Worm (Caenorhabditis elegans) whole organism, L2 larva: Measurements from ENCODE around the gene ccdc-149.

ENCODE experiments used
- C34F6.9 ChIP-seq: fragments of 150-350 bp; optimal IDR thresholded peaks from 2 replicates; lab custom pipeline; 2014; ENCODE audit warnings: missing biosample characterization, missing genetic modification characterization
- F13H6.1 ChIP-seq: sonication (generic microtip); optimal IDR thresholded peaks from 2 replicates; lab custom pipeline; 2016; ENCODE audit warnings: missing genetic modification characterization, missing compliant biosample characterization
- Y55F3AM.14 ChIP-seq: fragments of 200-800 bp; sonication (Bioruptor generic); optimal IDR thresholded peaks from 2 replicates; lab custom pipeline; 2018; ENCODE audit warnings: mild to moderate bottlenecking, missing genetic modification characterization, missing compliant biosample characterization
- ZK546.5 ChIP-seq: sonication (generic microtip); optimal IDR thresholded peaks from 2 replicates; lab custom pipeline; 2017; ENCODE audit warnings: missing biosample characterization, missing genetic modification characterization
- alr-1 ChIP-seq: fragments of 150-350 bp; optimal IDR thresholded peaks from 2 replicates; lab custom pipeline; 2014; ENCODE audit warnings: missing biosample characterization, missing genetic modification characterization
- aly-2 ChIP-seq: fragments of 150-350 bp; optimal IDR thresholded peaks from 2 replicates; lab custom pipeline; 2014; ENCODE audit warnings: missing biosample characterization, missing genetic modification characterization
- ama-1 ChIP-seq: fragments of 150-350 bp; optimal IDR thresholded peaks from 2 replicates; lab custom pipeline; 2018; ENCODE audit warnings: inconsistent platforms
- blmp-1 ChIP-seq: sonication (generic microtip); optimal IDR thresholded peaks from 2 replicates; lab custom pipeline; 2017; ENCODE audit warnings: missing genetic modification characterization, mild to moderate bottlenecking, missing compliant biosample characterization, antibody characterized with exemption, moderate library complexity; ENCODE audit not compliant: insufficient read depth
- crh-2 ChIP-seq: sonication (generic microtip); optimal IDR thresholded peaks from 2 replicates; lab custom pipeline; 2017; ENCODE audit warnings: missing biosample characterization, missing genetic modification characterization
- dmd-4 ChIP-seq: sonication (generic microtip); optimal IDR thresholded peaks from 2 replicates; lab custom pipeline; 2017; ENCODE audit warnings: missing biosample characterization, missing genetic modification characterization
- egl-27 ChIP-seq: sonication (generic microtip); optimal IDR thresholded peaks from 3 replicates; lab custom pipeline; 2017; ENCODE audit warnings: missing biosample characterization, missing genetic modification reagents, missing genetic modification characterization
- elt-1 ChIP-seq: fragments of 150-350 bp; optimal IDR thresholded peaks from 2 replicates; lab custom pipeline; 2014; ENCODE audit warnings: missing biosample characterization, missing genetic modification characterization
- fos-1 ChIP-seq: fragments of 150-350 bp; optimal IDR thresholded peaks from 2 replicates; lab custom pipeline; 2014; ENCODE audit warnings: missing biosample characterization, missing genetic modification characterization
- gmeb-1 ChIP-seq: fragments of 150-350 bp; optimal IDR thresholded peaks from 2 replicates; lab custom pipeline; 2014; ENCODE audit warnings: missing biosample characterization, missing genetic modification characterization
- lin-11 ChIP-seq: fragments of 150-350 bp; sonication (generic microtip); optimal IDR thresholded peaks from 2 replicates; lab custom pipeline; 2014; ENCODE audit warnings: missing biosample characterization, missing genetic modification characterization, inconsistent platforms, mixed read lengths
- lin-13 ChIP-seq: fragments of 150-350 bp; optimal IDR thresholded peaks from 2 replicates; lab custom pipeline; 2014; ENCODE audit warnings: missing biosample characterization, missing genetic modification reagents, missing genetic modification characterization
- lin-39 ChIP-seq: fragments of 150-350 bp; optimal IDR thresholded peaks from 2 replicates; lab custom pipeline; 2014; ENCODE audit warnings: missing biosample characterization, missing genetic modification reagents, missing genetic modification characterization
- lsy-2 ChIP-seq, 2 experiments: fragments of 150-350 bp in 1 of 2; sonication (generic microtip) in 1 of 2; optimal IDR thresholded peaks; 2 replicates each; lab custom pipeline; 2014 to 2017; ENCODE audit warnings: missing biosample characterization in 2 of 2, missing genetic modification characterization in 2 of 2
- mab-5 ChIP-seq: fragments of 150-350 bp; optimal IDR thresholded peaks from 2 replicates; lab custom pipeline; 2014; ENCODE audit warnings: missing biosample characterization, missing genetic modification characterization
- mdl-1 ChIP-seq, 2 experiments: fragments of 150-350 bp in 1 of 2; sonication (generic microtip) in 1 of 2; optimal IDR thresholded peaks; 2 replicates each; lab custom pipeline; 2017; ENCODE audit warnings: missing biosample characterization in 2 of 2, missing genetic modification characterization in 2 of 2
- nhr-10 ChIP-seq: sonication (generic microtip); optimal IDR thresholded peaks from 2 replicates; lab custom pipeline; 2017; ENCODE audit warnings: missing biosample characterization, missing genetic modification characterization
- nhr-12 ChIP-seq: fragments of 150-350 bp; optimal IDR thresholded peaks from 2 replicates; lab custom pipeline; 2014; ENCODE audit warnings: missing biosample characterization, missing genetic modification characterization
- nhr-129 ChIP-seq: fragments of 150-350 bp; optimal IDR thresholded peaks from 2 replicates; lab custom pipeline; 2014; ENCODE audit warnings: missing biosample characterization, missing genetic modification characterization
- nhr-21 ChIP-seq: fragments of 150-350 bp; optimal IDR thresholded peaks from 2 replicates; lab custom pipeline; 2014; ENCODE audit warnings: missing biosample characterization, missing genetic modification characterization
- nhr-23 ChIP-seq: fragments of 150-350 bp; optimal IDR thresholded peaks from 2 replicates; lab custom pipeline; 2014; ENCODE audit warnings: missing biosample characterization, missing genetic modification reagents, missing genetic modification characterization
- nhr-237 ChIP-seq: fragments of 150-350 bp; optimal IDR thresholded peaks from 2 replicates; lab custom pipeline; 2014; ENCODE audit warnings: missing biosample characterization, missing genetic modification characterization
- nhr-25 ChIP-seq: fragments of 150-350 bp; sonication (generic microtip); optimal IDR thresholded peaks from 3 replicates; lab custom pipeline; 2014; ENCODE audit warnings: missing biosample characterization, missing genetic modification characterization
- nhr-6 ChIP-seq: fragments of 150-350 bp; optimal IDR thresholded peaks from 2 replicates; lab custom pipeline; 2014; ENCODE audit warnings: missing biosample characterization, missing genetic modification characterization
- nhr-77 ChIP-seq: fragments of 150-350 bp; optimal IDR thresholded peaks from 2 replicates; lab custom pipeline; 2014; ENCODE audit warnings: missing biosample characterization, missing genetic modification characterization
- peb-1 ChIP-seq: fragments of 150-350 bp; optimal IDR thresholded peaks from 2 replicates; lab custom pipeline; 2014; ENCODE audit warnings: missing biosample characterization, missing genetic modification characterization
- sem-4 ChIP-seq: fragments of 150-350 bp; optimal IDR thresholded peaks from 2 replicates; lab custom pipeline; 2014; ENCODE audit warnings: missing biosample characterization, missing genetic modification reagents, missing genetic modification characterization
- skn-1 ChIP-seq: sonication (generic microtip); optimal IDR thresholded peaks from 2 replicates; lab custom pipeline; 2017; ENCODE audit warnings: missing biosample characterization, missing genetic modification characterization
- sma-3 ChIP-seq: sonication (generic microtip); optimal IDR thresholded peaks from 2 replicates; lab custom pipeline; 2016; ENCODE audit warnings: missing genetic modification reagents, missing genetic modification characterization, missing compliant biosample characterization
- sma-9 ChIP-seq, 2 experiments: fragments of 150-350 bp in 1 of 2; sonication (generic microtip) in 1 of 2; optimal IDR thresholded peaks; 2 replicates each; lab custom pipeline; 2014 to 2016; ENCODE audit warnings: missing genetic modification characterization in 2 of 2, mild to moderate bottlenecking in 1 of 2, missing biosample characterization in 1 of 2, missing compliant biosample characterization in 1 of 2, missing genetic modification reagents in 1 of 2, moderate library complexity in 1 of 2
- snpc-4 ChIP-seq: fragments of 150-350 bp; optimal IDR thresholded peaks from 2 replicates; lab custom pipeline; 2014; ENCODE audit warnings: missing biosample characterization, missing genetic modification characterization
- unc-39 ChIP-seq: fragments of 150-350 bp; optimal IDR thresholded peaks from 2 replicates; lab custom pipeline; 2014; ENCODE audit warnings: missing biosample characterization, missing genetic modification characterization
- unc-55 ChIP-seq: fragments of 150-350 bp; sonication (generic microtip); optimal IDR thresholded peaks from 3 replicates; lab custom pipeline; 2014; ENCODE audit warnings: missing biosample characterization, missing genetic modification reagents, missing genetic modification characterization
- unc-62 ChIP-seq: fragments of 150-350 bp; optimal IDR thresholded peaks from 2 replicates; lab custom pipeline; 2014; ENCODE audit warnings: missing biosample characterization, missing genetic modification reagents, missing genetic modification characterization
- zag-1 ChIP-seq: fragments of 150-350 bp; optimal IDR thresholded peaks from 2 replicates; lab custom pipeline; 2014; ENCODE audit warnings: missing biosample characterization, missing genetic modification characterization
- ztf-1 ChIP-seq: fragments of 200-800 bp; sonication (Bioruptor generic); conservative IDR thresholded peaks from 2 replicates; pipeline ENCODE4 v1.3.6; 2022; ENCODE audit warnings: missing genetic modification characterization, missing compliant biosample characterization
- ztf-11 ChIP-seq: sonication (generic microtip); optimal IDR thresholded peaks from 2 replicates; lab custom pipeline; 2017; ENCODE audit warnings: missing biosample characterization, missing genetic modification characterization
- ztf-4 ChIP-seq: fragments of 150-350 bp; optimal IDR thresholded peaks from 2 replicates; lab custom pipeline; 2014; ENCODE audit warnings: missing biosample characterization, missing genetic modification characterization

Gene ccdc-149

ce11 chrX:11472407-11472806 lies 38.8 kb downstream of the ccdc-149 start:
- peak; percentile 1 for TF ChIP-seq crh-2 (tag; lab: Kevin White, UChicago)
- no peak for TF ChIP-seq mdl-1 (tag; optimal IDR thresholded peaks at IDR 0.05; lab: Kevin White, UChicago)
- TF ChIP-seq egl-27: no peak
- TF ChIP-seq, all 48 proteins: peak for 1

- no peak for TF ChIP-seq nhr-12 (tag; lab: Kevin White, UChicago)
- peak; percentile 9 for TF ChIP-seq unc-55
- peak in 1 of 2 experiments; percentile 77 for TF ChIP-seq lsy-2 (tag; optimal IDR thresholded peaks at IDR 0.05; lab: Kevin White, UChicago)
- TF ChIP-seq ztf-11 (tag; lab: Kevin White, UChicago): no peak
- TF ChIP-seq snpc-4 (tag; lab: Kevin White, UChicago): peak; percentile 17
- peak; percentile 34 for TF ChIP-seq nhr-21 (tag; lab: Kevin White, UChicago)
- peak; percentile 79 for TF ChIP-seq nhr-6 (tag; lab: Kevin White, UChicago)
- TF ChIP-seq alr-1: no peak
- peak; percentile 62 for TF ChIP-seq fos-1 (tag; lab: Kevin White, UChicago)
- TF ChIP-seq dmd-4 (tag; lab: Kevin White, UChicago): no peak
- peak; percentile 56 for TF ChIP-seq ama-1 (lab: Kevin White, UChicago)
- no peak for TF ChIP-seq elt-1
- peak; percentile 87 for TF ChIP-seq F13H6.1 (tag; lab: Kevin White, UChicago)
- peak; percentile 72 to 82 for TF ChIP-seq mdl-1 (tag; optimal IDR thresholded peaks at IDR 0.05; lab: Kevin White, UChicago)
- TF ChIP-seq unc-39 (tag; lab: Kevin White, UChicago): no peak
- TF ChIP-seq aly-2 (tag; lab: Kevin White, UChicago): no peak
- TF ChIP-seq sma-3: peak; percentile 13
- no peak for TF ChIP-seq nhr-77 (tag; lab: Kevin White, UChicago)
- peak; percentile 72 for TF ChIP-seq sem-4 (tag; lab: Kevin White, UChicago)
- peak; percentile 86 for TF ChIP-seq ztf-4
- peak; percentile 80 for TF ChIP-seq Y55F3AM.14 (GFP tag; lab: Kevin White, UChicago)
- no peak for TF ChIP-seq nhr-10
- TF ChIP-seq nhr-237 (tag; lab: Kevin White, UChicago): no peak
- peak; percentile 77 for TF ChIP-seq crh-2 (tag; lab: Kevin White, UChicago)
- TF ChIP-seq gmeb-1 (tag; lab: Kevin White, UChicago): no peak
- TF ChIP-seq C34F6.9: peak; percentile 82
- peak; percentile 49 for TF ChIP-seq blmp-1 (tag; lab: Kevin White, UChicago)
- no peak for TF ChIP-seq lin-39 (tag; lab: Kevin White, UChicago)
- TF ChIP-seq peb-1 (tag; lab: Kevin White, UChicago): no peak
- TF ChIP-seq nhr-25: peak; percentile 63
- peak; percentile 19 for TF ChIP-seq egl-27
- TF ChIP-seq nhr-129: peak; percentile 84
- TF ChIP-seq lin-11 (tag; lab: Kevin White, UChicago): peak; percentile 73
- no peak for TF ChIP-seq ztf-1 (GFP tag; lab: Robert Waterston, UW)
- no peak for TF ChIP-seq skn-1 (tag; lab: Kevin White, UChicago)
- TF ChIP-seq zag-1 (tag; lab: Kevin White, UChicago): peak; percentile 33
- peak; percentile 85 for TF ChIP-seq sma-9 (GFP tag; optimal IDR thresholded peaks at IDR 0.05; lab: Kevin White, UChicago)
- no peak for TF ChIP-seq sma-9 (tag; optimal IDR thresholded peaks at IDR 0.05; lab: Kevin White, UChicago)
- no peak for TF ChIP-seq nhr-23 (tag; lab: Kevin White, UChicago)
- peak; percentile 31 for TF ChIP-seq lin-13
Observed at ce11 chrX:11471893-11472292, 39.4 kb downstream of the ccdc-149 start.

ce11 chrX:11471409-11471808 lies 39.8 kb downstream of the ccdc-149 start:
- TF ChIP-seq unc-62 (GFP tag; lab: Kevin White, UChicago) (no peak), C34F6.9 (no peak), Y55F3AM.14 (GFP tag; lab: Kevin White, UChicago) (no peak), lin-39 (tag; lab: Kevin White, UChicago) (no peak), ZK546.5 (no peak), mdl-1 (tag; optimal IDR thresholded peaks at IDR 0.05; lab: Kevin White, UChicago) (no peak), F13H6.1 (tag; lab: Kevin White, UChicago) (no peak), gmeb-1 (tag; lab: Kevin White, UChicago) (no peak), sma-3 (peak; percentile 63), lin-13 (no peak), ama-1 (lab: Kevin White, UChicago) (no peak), sma-9 (GFP tag; optimal IDR thresholded peaks at IDR 0.05; lab: Kevin White, UChicago) (peak; percentile 35), sma-9 (tag; optimal IDR thresholded peaks at IDR 0.05; lab: Kevin White, UChicago) (no peak), mab-5 (tag; lab: Kevin White, UChicago) (no peak), ztf-11 (tag; lab: Kevin White, UChicago) (no peak), sem-4 (tag; lab: Kevin White, UChicago) (no peak)
- TF ChIP-seq, all 48 proteins: peak for 2
